Worm (Caenorhabditis elegans) whole organism, mixed stage, embryonic: ENCODE results near the gene C33G3.4.

Experiments used
- M03D4.4 ChIP-seq: sonication (generic microtip); optimal IDR thresholded peaks from 2 replicates; lab custom pipeline; 2017; ENCODE audit warnings: mild to moderate bottlenecking, missing genetic modification characterization, missing compliant biosample characterization
- bed-3 ChIP-seq: fragments of 200-800 bp; sonication (Bioruptor generic); optimal IDR thresholded peaks from 3 replicates; lab custom pipeline; 2018; ENCODE audit warnings: mild to moderate bottlenecking, missing genetic modification characterization, moderate library complexity, missing compliant biosample characterization
- blmp-1 ChIP-seq: fragments of 150-350 bp; optimal IDR thresholded peaks from 2 replicates; lab custom pipeline; 2014; ENCODE audit warnings: missing biosample characterization, missing genetic modification characterization
- ceh-39 ChIP-seq: fragments of 150-350 bp; optimal IDR thresholded peaks from 2 replicates; lab custom pipeline; 2014; ENCODE audit warnings: missing biosample characterization, missing genetic modification characterization
- ceh-43 ChIP-seq: fragments of 200-800 bp; sonication (Bioruptor generic); optimal IDR thresholded peaks from 2 replicates; lab custom pipeline; 2018; ENCODE audit warnings: mild to moderate bottlenecking, missing genetic modification characterization, moderate library complexity, missing compliant biosample characterization
- ceh-83 ChIP-seq: fragments of 200-800 bp; sonication (Bioruptor generic); optimal IDR thresholded peaks from 2 replicates; lab custom pipeline; 2018; ENCODE audit warnings: mild to moderate bottlenecking, missing genetic modification characterization, missing compliant biosample characterization
- ces-1 ChIP-seq: fragments of 150-350 bp; optimal IDR thresholded peaks from 2 replicates; lab custom pipeline; 2014; ENCODE audit warnings: missing biosample characterization, missing genetic modification reagents, missing genetic modification characterization
- cnd-1 ChIP-seq: fragments of 200-800 bp; sonication (Bioruptor generic); optimal IDR thresholded peaks from 2 replicates; lab custom pipeline; 2018; ENCODE audit warnings: mild to moderate bottlenecking, missing genetic modification characterization, missing compliant biosample characterization
- drap-1 ChIP-seq: fragments of 200-800 bp; sonication (Bioruptor generic); optimal IDR thresholded peaks from 3 replicates; lab custom pipeline; 2018; ENCODE audit warnings: mild to moderate bottlenecking, missing genetic modification characterization, missing compliant biosample characterization
- elt-1 ChIP-seq: sonication (generic microtip); optimal IDR thresholded peaks from 2 replicates; lab custom pipeline; 2017; ENCODE audit warnings: missing genetic modification characterization, mild to moderate bottlenecking, missing compliant biosample characterization, antibody characterized with exemption, moderate library complexity, borderline replicate concordance; ENCODE audit not compliant: insufficient read depth
- elt-3 ChIP-seq: fragments of 150-350 bp; optimal IDR thresholded peaks from 2 replicates; lab custom pipeline; 2014; ENCODE audit warnings: missing biosample characterization, missing genetic modification characterization
- flh-1 ChIP-seq: fragments of 200-800 bp; sonication (Bioruptor generic); optimal IDR thresholded peaks from 2 replicates; lab custom pipeline; 2018; ENCODE audit warnings: mild to moderate bottlenecking, missing genetic modification characterization, moderate library complexity, missing compliant biosample characterization
- ham-2 ChIP-seq: fragments of 200-800 bp; sonication (Bioruptor generic); optimal IDR thresholded peaks from 2 replicates; lab custom pipeline; 2018; ENCODE audit warnings: mild to moderate bottlenecking, missing genetic modification characterization, missing compliant biosample characterization
- hlh-1 ChIP-seq: fragments of 150-350 bp; optimal IDR thresholded peaks from 2 replicates; lab custom pipeline; 2014; ENCODE audit warnings: missing biosample characterization, missing genetic modification reagents, missing genetic modification characterization
- lin-13 ChIP-seq: fragments of 150-350 bp; optimal IDR thresholded peaks from 2 replicates; lab custom pipeline; 2014; ENCODE audit warnings: missing biosample characterization, missing genetic modification characterization
- lin-32 ChIP-seq: fragments of 200-800 bp; sonication (Bioruptor generic); optimal IDR thresholded peaks from 2 replicates; lab custom pipeline; 2018; ENCODE audit warnings: mild to moderate bottlenecking, missing genetic modification characterization, missing compliant biosample characterization
- lsy-2 ChIP-seq: fragments of 150-350 bp; optimal IDR thresholded peaks from 2 replicates; lab custom pipeline; 2014; ENCODE audit warnings: missing biosample characterization, missing genetic modification characterization
- mls-2 ChIP-seq: sonication (generic microtip); optimal IDR thresholded peaks from 2 replicates; lab custom pipeline; 2016; ENCODE audit warnings: mild to moderate bottlenecking, missing genetic modification characterization, moderate library complexity, missing compliant biosample characterization
- nhr-12 ChIP-seq: fragments of 150-350 bp; optimal IDR thresholded peaks from 2 replicates; lab custom pipeline; 2014; ENCODE audit warnings: missing biosample characterization, missing genetic modification characterization
- nhr-28 ChIP-seq: fragments of 150-350 bp; optimal IDR thresholded peaks from 2 replicates; lab custom pipeline; 2014; ENCODE audit warnings: missing biosample characterization, missing genetic modification characterization
- nhr-76 ChIP-seq: sonication (generic microtip); optimal IDR thresholded peaks from 2 replicates; lab custom pipeline; 2017; ENCODE audit warnings: missing biosample characterization, missing genetic modification characterization
- pha-4 ChIP-seq: fragments of 150-350 bp; optimal IDR thresholded peaks from 2 replicates; lab custom pipeline; 2018; ENCODE audit warnings: missing biosample characterization, missing genetic modification reagents, missing genetic modification characterization
- sem-2 ChIP-seq: fragments of 200-800 bp; sonication (Bioruptor generic); optimal IDR thresholded peaks from 2 replicates; lab custom pipeline; 2018; ENCODE audit warnings: mild to moderate bottlenecking, missing genetic modification characterization, missing compliant biosample characterization
- snpc-4 ChIP-seq: fragments of 150-350 bp; optimal IDR thresholded peaks from 2 replicates; lab custom pipeline; 2014; ENCODE audit warnings: missing biosample characterization, missing genetic modification characterization
- sptf-1 ChIP-seq: sonication (generic microtip); optimal IDR thresholded peaks from 2 replicates; lab custom pipeline; 2017; ENCODE audit warnings: mild to moderate bottlenecking, missing genetic modification characterization, moderate library complexity, missing compliant biosample characterization
- tbx-8 ChIP-seq: fragments of 200-800 bp; sonication (Bioruptor generic); optimal IDR thresholded peaks from 2 replicates; lab custom pipeline; 2018; ENCODE audit warnings: mild to moderate bottlenecking, missing genetic modification characterization, moderate library complexity, missing compliant biosample characterization
- unc-120 ChIP-seq: sonication (generic microtip); optimal IDR thresholded peaks from 2 replicates; lab custom pipeline; 2017; ENCODE audit warnings: missing genetic modification characterization, missing compliant biosample characterization; ENCODE audit not compliant: poor library complexity, severe bottlenecking
- unc-62 ChIP-seq: fragments of 150-350 bp; optimal IDR thresholded peaks from 2 replicates; lab custom pipeline; 2014; ENCODE audit warnings: missing biosample characterization, missing genetic modification reagents, missing genetic modification characterization
- zip-8 ChIP-seq: fragments of 150-350 bp; optimal IDR thresholded peaks from 2 replicates; lab custom pipeline; 2014; ENCODE audit warnings: missing biosample characterization, missing genetic modification characterization
- ztf-11 ChIP-seq: fragments of 150-350 bp; optimal IDR thresholded peaks from 2 replicates; lab custom pipeline; 2014; ENCODE audit warnings: missing biosample characterization, missing genetic modification characterization

Gene C33G3.4

DNA sequence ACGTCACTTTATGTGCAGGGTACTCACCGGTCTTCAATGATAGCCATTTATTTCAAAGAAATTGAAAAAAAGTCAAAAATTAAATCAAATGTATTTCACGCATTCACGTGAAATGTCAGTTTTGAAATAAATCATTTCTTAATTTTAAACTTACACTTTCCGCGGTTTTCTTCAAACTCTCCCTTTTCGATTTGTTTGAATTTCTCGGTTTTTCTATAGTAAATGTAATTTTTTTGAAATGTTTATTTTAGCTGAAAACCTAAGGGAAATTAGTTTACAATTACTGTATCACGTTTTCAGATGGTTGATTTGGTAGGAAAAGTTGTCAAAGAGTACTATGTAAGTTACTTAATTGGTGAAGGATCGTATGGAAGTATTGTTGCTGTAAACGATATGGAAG lies 37.3 kb downstream of the C33G3.4 start, which contains the start of gene F16B12.7:
TSS of gene F16B12.7 (plus strand) at position 301 of the 400 bp plus-strand sequence.
- TF ChIP-seq lin-32 (GFP tag; lab: Kevin White, UChicago) (no peak), M03D4.4 (no peak), nhr-12 (tag; lab: Kevin White, UChicago) (no peak), sem-2 (GFP tag; lab: Kevin White, UChicago) (no peak), flh-1 (no peak), unc-62 (GFP tag; lab: Kevin White, UChicago) (no peak), blmp-1 (tag; lab: Kevin White, UChicago) (no peak), ceh-39 (no peak), drap-1 (GFP tag; lab: Kevin White, UChicago) (no peak), bed-3 (no peak), snpc-4 (tag; lab: Kevin White, UChicago) (no peak), sptf-1 (tag; lab: Kevin White, UChicago) (no peak)
- TF ChIP-seq, all 35 proteins: peak for 0

- TF ChIP-seq ceh-83 (GFP tag; lab: Kevin White, UChicago): no peak
- no peak for TF ChIP-seq drap-1 (GFP tag; lab: Kevin White, UChicago)
- TF ChIP-seq unc-120 (tag; lab: Kevin White, UChicago): no peak
- no peak for TF ChIP-seq nhr-76 (tag; lab: Kevin White, UChicago)
- TF ChIP-seq snpc-4 (tag; lab: Kevin White, UChicago): no peak
- TF ChIP-seq blmp-1 (tag; lab: Kevin White, UChicago): no peak
- TF ChIP-seq lsy-2 (tag; lab: Kevin White, UChicago): no peak
- no peak for TF ChIP-seq ces-1 (GFP tag; lab: Kevin White, UChicago)
- TF ChIP-seq sptf-1 (tag; lab: Kevin White, UChicago): no peak
- TF ChIP-seq nhr-12 (tag; lab: Kevin White, UChicago): no peak
- no peak for TF ChIP-seq ceh-39
- TF ChIP-seq unc-62 (GFP tag; lab: Kevin White, UChicago): no peak
- TF ChIP-seq sem-2 (GFP tag; lab: Kevin White, UChicago): no peak
- TF ChIP-seq tbx-8 (GFP tag; lab: Kevin White, UChicago): no peak
Observed at ce11 chrX:14113347-14113746, 42.4 kb downstream of the C33G3.4 start, which contains the start of gene nhr-281. nhr-281 (minus strand) TSS chrX:14113447.

DNA sequence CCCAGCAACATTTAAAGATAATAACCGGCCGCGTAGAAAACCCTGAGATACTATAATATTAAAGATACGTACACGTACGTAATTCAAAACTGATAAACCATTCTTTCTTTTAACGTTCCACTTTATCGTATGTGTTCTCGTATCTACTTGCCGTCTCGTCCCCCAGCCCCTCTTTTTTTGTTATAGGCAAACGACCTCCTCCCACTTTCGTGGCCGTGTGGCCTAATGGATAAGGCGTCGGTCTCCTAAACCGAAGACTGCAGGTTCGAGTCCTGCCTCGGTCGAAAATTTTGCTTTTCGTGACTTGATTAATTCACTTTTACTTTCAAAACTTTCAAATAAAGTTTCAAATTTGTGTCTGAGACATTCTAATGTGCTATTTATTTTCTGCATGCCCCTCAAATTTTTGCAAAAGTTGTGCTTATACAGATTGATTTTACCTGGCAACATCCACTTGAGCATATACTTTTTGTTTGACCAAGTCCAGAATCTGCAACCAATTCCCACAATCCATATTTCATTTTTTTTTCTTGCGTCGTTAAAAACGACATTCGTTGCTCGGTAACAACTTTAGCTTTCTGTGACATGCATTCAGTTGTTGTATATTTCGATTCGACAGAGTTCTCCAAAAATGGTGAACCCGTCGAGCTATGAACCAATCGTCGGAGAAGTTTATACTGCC lies 44.7 kb downstream of the C33G3.4 start, which contains the start of gene F28H6.7:
TSS of gene F28H6.7 (plus strand) at position 632 of the 682 bp plus-strand sequence.
- TF ChIP-seq bed-3 (peak; percentile 84), elt-3 (tag; lab: Kevin White, UChicago) (no peak), sem-2 (GFP tag; lab: Kevin White, UChicago) (peak; percentile 89), flh-1 (peak; percentile 82), unc-62 (GFP tag; lab: Kevin White, UChicago) (peak; percentile 40), M03D4.4 (peak; percentile 95), lsy-2 (tag; lab: Kevin White, UChicago) (no peak), zip-8 (no peak), mls-2 (tag; lab: Kevin White, UChicago) (peak; percentile 97), tbx-8 (GFP tag; lab: Kevin White, UChicago) (peak; percentile 89), ceh-83 (GFP tag; lab: Kevin White, UChicago) (peak; percentile 97), blmp-1 (tag; lab: Kevin White, UChicago) (peak; percentile 76), elt-1 (tag; lab: Kevin White, UChicago) (no peak), sptf-1 (tag; lab: Kevin White, UChicago) (peak; percentile 96), unc-120 (tag; lab: Kevin White, UChicago) (peak; percentile 90), lin-13 (tag; lab: Kevin White, UChicago) (peak; percentile 39), pha-4 (tag; lab: Kevin White, UChicago) (no peak), lin-32 (GFP tag; lab: Kevin White, UChicago) (peak; percentile 90), ztf-11 (tag; lab: Kevin White, UChicago) (peak; percentile 32), drap-1 (GFP tag; lab: Kevin White, UChicago) (peak; percentile 93), cnd-1 (tag; lab: Kevin White, UChicago) (peak; percentile 95), ceh-43 (GFP tag; lab: Kevin White, UChicago) (peak; percentile 91), ham-2 (GFP tag; lab: Kevin White, UChicago) (peak; percentile 82), hlh-1 (tag; lab: Kevin White, UChicago) (peak; percentile 51), ces-1 (GFP tag; lab: Kevin White, UChicago) (no peak), nhr-28 (tag; lab: Kevin White, UChicago) (no peak)
